Fruit fly (Drosophila melanogaster) whole organism, embryonic: Measurements from ENCODE around the gene Pop4.

Source experiments
- CG10274 ChIP-seq: fragments of 200-800 bp; sonication (Bioruptor generic); optimal IDR thresholded peaks from 3 replicates; lab custom pipeline; 2017; ENCODE audit warnings: missing biosample characterization, mild to moderate bottlenecking, missing genetic modification characterization
- CG10979 ChIP-seq: fragments of 200-800 bp; sonication (Bioruptor generic); optimal IDR thresholded peaks from 2 replicates; lab custom pipeline; 2018; ENCODE audit warnings: missing biosample characterization, mild to moderate bottlenecking, missing genetic modification characterization, moderate library complexity
- CG1233 ChIP-seq: fragments of 200-800 bp; sonication (Bioruptor generic); optimal IDR thresholded peaks from 4 replicates; lab custom pipeline; 2018; ENCODE audit warnings: missing biosample characterization, mild to moderate bottlenecking, missing genetic modification characterization
- CG12391 ChIP-seq: fragments of 200-800 bp; sonication (Bioruptor generic); optimal IDR thresholded peaks from 3 replicates; lab custom pipeline; 2018; ENCODE audit warnings: missing biosample characterization, mild to moderate bottlenecking, missing genetic modification characterization, moderate library complexity
- CG13424 ChIP-seq: fragments of 200-800 bp; sonication (Bioruptor generic); optimal IDR thresholded peaks from 2 replicates; lab custom pipeline; 2019; ENCODE audit warnings: missing biosample characterization, mild to moderate bottlenecking, missing genetic modification characterization, moderate library complexity
- CG13775 ChIP-seq: fragments of 200-800 bp; sonication (Bioruptor generic); optimal IDR thresholded peaks from 3 replicates; lab custom pipeline; 2017; ENCODE audit warnings: missing biosample characterization, mild to moderate bottlenecking, missing genetic modification characterization
- CG14710 ChIP-seq: fragments of 200-800 bp; sonication (Bioruptor generic); optimal IDR thresholded peaks from 3 replicates; lab custom pipeline; 2019; ENCODE audit warnings: missing biosample characterization, mild to moderate bottlenecking, missing genetic modification characterization, moderate library complexity
- CG1602 ChIP-seq: fragments of 200-800 bp; sonication (Bioruptor generic); optimal IDR thresholded peaks from 3 replicates; lab custom pipeline; 2016; ENCODE audit warnings: missing biosample characterization, missing genetic modification characterization
- CG18262 ChIP-seq: fragments of 200-800 bp; optimal IDR thresholded peaks from 3 replicates; lab custom pipeline; 2019; ENCODE audit warnings: missing biosample characterization, mild to moderate bottlenecking, missing genetic modification characterization, moderate library complexity
- CG30020 ChIP-seq: fragments of 200-800 bp; optimal IDR thresholded peaks from 2 replicates; lab custom pipeline; 2019; ENCODE audit warnings: missing biosample characterization, mild to moderate bottlenecking, missing genetic modification characterization, moderate library complexity
- CG3065 ChIP-seq: fragments of 200-800 bp; sonication (Bioruptor generic); optimal IDR thresholded peaks from 2 replicates; lab custom pipeline; 2016; ENCODE audit warnings: missing biosample characterization, missing genetic modification characterization
- CG31388 ChIP-seq: fragments of 200-800 bp; sonication (Bioruptor generic); optimal IDR thresholded peaks from 2 replicates; lab custom pipeline; 2016; ENCODE audit warnings: missing biosample characterization, missing genetic modification characterization
- CG31441 ChIP-seq: fragments of 200-800 bp; sonication (Bioruptor generic); IDR thresholded peaks from 2 replicates; pipeline ENCODE4 v1.3.6; 2022; ENCODE audit warnings: missing biosample characterization, missing genetic modification characterization
- CG3163 ChIP-seq: fragments of 200-800 bp; sonication (Bioruptor generic); optimal IDR thresholded peaks from 3 replicates; lab custom pipeline; 2016; ENCODE audit warnings: missing biosample characterization, missing genetic modification characterization
- CG33213 ChIP-seq: fragments of 200-800 bp; sonication (Bioruptor generic); optimal IDR thresholded peaks from 3 replicates; lab custom pipeline; 2016; ENCODE audit warnings: missing biosample characterization, missing genetic modification characterization
- CG4282 ChIP-seq: fragments of 200-800 bp; sonication (Bioruptor generic); optimal IDR thresholded peaks from 2 replicates; lab custom pipeline; 2016; ENCODE audit warnings: missing biosample characterization, missing genetic modification characterization
- CG4424 ChIP-seq: fragments of 200-800 bp; sonication (Bioruptor generic); optimal IDR thresholded peaks from 3 replicates; lab custom pipeline; 2016; ENCODE audit warnings: missing biosample characterization, missing genetic modification characterization
- CG4730 ChIP-seq: fragments of 200-800 bp; sonication (Bioruptor generic); IDR thresholded peaks from 2 replicates; pipeline ENCODE4 v1.3.6; 2022; ENCODE audit warnings: missing biosample characterization, missing genetic modification characterization
- CG5180 ChIP-seq: fragments of 200-800 bp; sonication (Bioruptor generic); optimal IDR thresholded peaks from 3 replicates; lab custom pipeline; 2017; ENCODE audit warnings: missing biosample characterization, missing genetic modification characterization, mild to moderate bottlenecking, moderate library complexity, missing genetic modification reagents
- CG6272 ChIP-seq: fragments of 200-800 bp; sonication (Bioruptor generic); IDR thresholded peaks from 2 replicates; pipeline ENCODE4 v1.3.6; 2022; ENCODE audit warnings: missing biosample characterization, missing genetic modification characterization
- CG7556 ChIP-seq: fragments of 200-800 bp; sonication (Bioruptor generic); optimal IDR thresholded peaks from 2 replicates; lab custom pipeline; 2017; ENCODE audit warnings: missing biosample characterization, mild to moderate bottlenecking, missing genetic modification characterization
- CG9817 ChIP-seq: fragments of 200-800 bp; sonication (Bioruptor generic); optimal IDR thresholded peaks from 2 replicates; lab custom pipeline; 2018; ENCODE audit warnings: missing biosample characterization, mild to moderate bottlenecking, missing genetic modification characterization, moderate library complexity
- D ChIP-seq, 2 experiments: fragments of 200-800 bp in 1 of 2; fragments of >200 bp in 1 of 2; sonication (Bioruptor generic) in 1 of 2; optimal IDR thresholded peaks; 2 replicates in 1 of 2; 3 replicates in 1 of 2; lab custom pipeline; 2017; ENCODE audit warnings: mild to moderate bottlenecking in 1 of 2, missing biosample characterization in 1 of 2, missing genetic modification characterization in 1 of 2, missing genetic modification reagents in 1 of 2
- Dad ChIP-seq: fragments of 200-800 bp; sonication (Bioruptor generic); optimal IDR thresholded peaks from 3 replicates; lab custom pipeline; 2016; ENCODE audit warnings: missing biosample characterization, missing genetic modification characterization
- Dek ChIP-seq: fragments of 200-800 bp; sonication (Bioruptor generic); optimal IDR thresholded peaks from 3 replicates; lab custom pipeline; 2019; ENCODE audit warnings: missing biosample characterization, mild to moderate bottlenecking, missing genetic modification characterization, moderate library complexity
- Drgx ChIP-seq: fragments of 200-800 bp; sonication (Bioruptor generic); IDR thresholded peaks from 2 replicates; pipeline ENCODE4 v1.3.6; 2022; ENCODE audit warnings: missing biosample characterization, missing genetic modification characterization
- E2f1 ChIP-seq: fragments of 200-800 bp; sonication (Bioruptor generic); IDR thresholded peaks from 2 replicates; pipeline ENCODE4 v1.3.6; 2022; ENCODE audit warnings: missing biosample characterization, missing genetic modification characterization
- Ets65A ChIP-seq: fragments of 200-800 bp; sonication (Bioruptor generic); peaks from one replicate; lab custom pipeline; 2016; ENCODE audit warnings: missing biosample characterization, missing genetic modification characterization
- Hand ChIP-seq: fragments of 200-800 bp; sonication (Bioruptor generic); optimal IDR thresholded peaks from 2 replicates; lab custom pipeline; 2017; ENCODE audit warnings: mild to moderate bottlenecking, missing biosample characterization, missing genetic modification reagents, missing genetic modification characterization
- HmgD ChIP-seq: fragments of 200-800 bp; sonication (Bioruptor generic); optimal IDR thresholded peaks from 3 replicates; lab custom pipeline; 2016; ENCODE audit warnings: missing biosample characterization, missing genetic modification characterization
- Lhr ChIP-seq: fragments of 200-800 bp; sonication (Bioruptor generic); optimal IDR thresholded peaks from 3 replicates; lab custom pipeline; 2017; ENCODE audit warnings: mild to moderate bottlenecking, missing biosample characterization, missing genetic modification reagents, missing genetic modification characterization
- Lim3 ChIP-seq: fragments of 200-800 bp; sonication (Bioruptor generic); IDR thresholded peaks from 2 replicates; pipeline ENCODE4 v1.3.6; 2022; ENCODE audit warnings: missing biosample characterization, missing genetic modification characterization
- Myb ChIP-seq: fragments of 200-800 bp; sonication (Bioruptor generic); optimal IDR thresholded peaks from 2 replicates; lab custom pipeline; 2016; ENCODE audit warnings: missing biosample characterization, missing genetic modification characterization
- Ravus ChIP-seq: fragments of 200-800 bp; sonication (Bioruptor generic); IDR thresholded peaks from 2 replicates; pipeline ENCODE4 v1.3.6; 2022; ENCODE audit warnings: missing biosample characterization, missing genetic modification characterization
- Xrp1 ChIP-seq: fragments of 200-800 bp; sonication (Bioruptor generic); IDR thresholded peaks from 2 replicates; pipeline ENCODE4 v1.3.6; 2022; ENCODE audit warnings: missing biosample characterization, missing genetic modification characterization
- ac ChIP-seq: fragments of 200-800 bp; sonication (Bioruptor generic); optimal IDR thresholded peaks from 3 replicates; lab custom pipeline; 2017; ENCODE audit warnings: missing biosample characterization, mild to moderate bottlenecking, missing genetic modification characterization
- az2 ChIP-seq: fragments of 200-800 bp; sonication (Bioruptor generic); optimal IDR thresholded peaks from 3 replicates; lab custom pipeline; 2016; ENCODE audit warnings: missing biosample characterization, missing genetic modification characterization
- bcd ChIP-seq: fragments of 200-800 bp; sonication (Bioruptor generic); optimal IDR thresholded peaks from 2 replicates; lab custom pipeline; 2017; ENCODE audit warnings: missing biosample characterization, mild to moderate bottlenecking, missing genetic modification characterization
- bsh ChIP-seq, 2 experiments: fragments of 200-800 bp; sonication (Bioruptor generic); optimal IDR thresholded peaks; 2 replicates each; lab custom pipeline; 2017 to 2018; ENCODE audit warnings: mild to moderate bottlenecking in 2 of 2, missing biosample characterization in 2 of 2, missing genetic modification characterization in 2 of 2, moderate library complexity in 1 of 2
- cato ChIP-seq: fragments of 200-800 bp; sonication (Bioruptor generic); optimal IDR thresholded peaks from 2 replicates; lab custom pipeline; 2016; ENCODE audit warnings: missing biosample characterization, missing genetic modification characterization, borderline replicate concordance
- chn ChIP-seq: fragments of 200-800 bp; sonication (Bioruptor generic); optimal IDR thresholded peaks from 2 replicates; lab custom pipeline; 2016; ENCODE audit warnings: missing biosample characterization, missing genetic modification characterization
- dmrt99B ChIP-seq: fragments of 200-800 bp; sonication (Bioruptor generic); optimal IDR thresholded peaks from 2 replicates; lab custom pipeline; 2018; ENCODE audit warnings: missing biosample characterization, mild to moderate bottlenecking, missing genetic modification characterization, moderate library complexity
- fd102C ChIP-seq: fragments of 200-800 bp; sonication (Bioruptor generic); optimal IDR thresholded peaks from 2 replicates; lab custom pipeline; 2018; ENCODE audit warnings: missing biosample characterization, mild to moderate bottlenecking, missing genetic modification characterization, moderate library complexity
- fd64A ChIP-seq: fragments of 200-800 bp; sonication (Bioruptor generic); optimal IDR thresholded peaks from 3 replicates; lab custom pipeline; 2018; ENCODE audit warnings: missing biosample characterization, mild to moderate bottlenecking, missing genetic modification characterization
- fd96Cb ChIP-seq: fragments of 200-800 bp; sonication (Bioruptor generic); optimal IDR thresholded peaks from 2 replicates; lab custom pipeline; 2018; ENCODE audit warnings: missing biosample characterization, mild to moderate bottlenecking, missing genetic modification characterization, moderate library complexity
- sc ChIP-seq, 3 experiments: fragments of >200 bp in 2 of 3; fragments of 200-800 bp in 1 of 3; sonication (Bioruptor generic) in 1 of 3; optimal IDR thresholded peaks; 2 replicates in 2 of 3; 3 replicates in 1 of 3; lab custom pipeline; 2017; ENCODE audit warnings: mild to moderate bottlenecking in 1 of 3, missing biosample characterization in 1 of 3, missing genetic modification characterization in 1 of 3, missing genetic modification reagents in 1 of 3
- seq ChIP-seq: fragments of 200-800 bp; sonication (Bioruptor generic); IDR thresholded peaks from 2 replicates; pipeline ENCODE4 v1.3.6; 2022; ENCODE audit warnings: missing biosample characterization, missing genetic modification characterization
- trem ChIP-seq: fragments of 200-800 bp; optimal IDR thresholded peaks from 3 replicates; lab custom pipeline; 2019; ENCODE audit warnings: missing biosample characterization, mild to moderate bottlenecking, missing genetic modification characterization, moderate library complexity
- tup ChIP-seq: fragments of 200-800 bp; sonication (Bioruptor generic); optimal IDR thresholded peaks from 2 replicates; lab custom pipeline; 2016; ENCODE audit warnings: missing biosample characterization, mild to moderate bottlenecking, missing genetic modification characterization, moderate library complexity
- yki ChIP-seq: fragments of >200 bp; optimal IDR thresholded peaks from 3 replicates; lab custom pipeline; 2018
- zfh2 ChIP-seq: fragments of 200-800 bp; sonication (Bioruptor generic); optimal IDR thresholded peaks from 2 replicates; lab custom pipeline; 2016; ENCODE audit warnings: missing biosample characterization, missing genetic modification characterization

Gene Pop4

DNA sequence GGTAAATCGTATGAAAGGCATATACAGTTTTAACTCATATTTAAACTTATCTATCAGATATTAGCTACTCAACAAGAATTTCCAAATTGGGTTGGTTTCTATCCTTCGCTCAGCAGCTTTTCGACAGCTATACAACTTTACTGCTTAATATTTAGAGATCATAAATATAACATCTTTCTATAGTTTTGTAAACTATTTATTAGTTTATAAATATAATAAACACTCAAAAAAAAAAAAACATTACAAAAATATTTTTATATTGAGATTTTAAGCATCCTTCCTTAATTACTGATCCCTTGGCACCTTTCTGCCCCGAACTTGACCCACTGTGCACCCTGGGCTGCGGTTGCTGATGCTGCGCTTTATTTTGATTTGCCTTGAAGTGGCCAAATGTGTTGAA lies 25.5 kb downstream of the Pop4 start:
- TF ChIP-seq CG1602, result peak; percentile 4
- TF ChIP-seq Dek (tag; lab: Kevin White, UChicago), result no peak
- no peak for TF ChIP-seq Drgx (GFP tag; lab: Robert Waterston, UW)
- TF ChIP-seq Hand, result no peak
- TF ChIP-seq CG4424 (GFP tag; lab: Kevin White, UChicago), result peak; percentile 66
- no peak for TF ChIP-seq CG5180
- TF ChIP-seq CG31441 (GFP tag; lab: Robert Waterston, UW), result peak; percentile 60
- no peak for TF ChIP-seq CG13424 (tag; lab: Kevin White, UChicago)
- peak; percentile 52 for TF ChIP-seq fd96Cb (tag; lab: Kevin White, UChicago)
- no peak for TF ChIP-seq CG31388 (GFP tag; lab: Kevin White, UChicago)
- no peak for TF ChIP-seq Ets65A (GFP tag; lab: Kevin White, UChicago)
- TF ChIP-seq CG13775 (GFP tag; lab: Kevin White, UChicago), result peak; percentile 25
- no peak for TF ChIP-seq Dad (GFP tag; lab: Kevin White, UChicago)
- peak in 1 of 2 experiments; percentile 37 for TF ChIP-seq bsh (GFP tag; optimal IDR thresholded peaks at IDR 0.05; lab: Kevin White, UChicago)
- peak; percentile 3 for TF ChIP-seq bcd (GFP tag; lab: Kevin White, UChicago)
- no peak for TF ChIP-seq CG4730 (GFP tag; lab: Robert Waterston, UW)
- no peak for TF ChIP-seq Lim3 (GFP tag; lab: Robert Waterston, UW)
- peak; percentile 23 for TF ChIP-seq CG1233 (GFP tag; lab: Kevin White, UChicago)
- peak; percentile 0 for TF ChIP-seq trem (tag; lab: Kevin White, UChicago)
- no peak for TF ChIP-seq cato (GFP tag; lab: Kevin White, UChicago)
- peak; percentile 69 for TF ChIP-seq CG10979 (tag; lab: Kevin White, UChicago)
- TF ChIP-seq CG12391 (tag; lab: Kevin White, UChicago), result peak; percentile 36
- TF ChIP-seq CG4282 (GFP tag; lab: Kevin White, UChicago), result no peak
- TF ChIP-seq tup (GFP tag; lab: Kevin White, UChicago), result no peak
- no peak for TF ChIP-seq chn (GFP tag; lab: Kevin White, UChicago)
- no peak for TF ChIP-seq D (optimal IDR thresholded peaks at IDR 0.05; lab: Kevin White, UChicago)
- peak; percentile 48 for TF ChIP-seq D (GFP tag; optimal IDR thresholded peaks at IDR 0.05; lab: Kevin White, UChicago)
- TF ChIP-seq seq (GFP tag; lab: Robert Waterston, UW), result no peak
- TF ChIP-seq CG18262, result peak; percentile 76
- no peak for TF ChIP-seq HmgD (GFP tag; lab: Kevin White, UChicago)
- TF ChIP-seq CG10274 (GFP tag; lab: Kevin White, UChicago), result no peak
- no peak for TF ChIP-seq sc (optimal IDR thresholded peaks at IDR 0.05; lab: Kevin White, UChicago)
- TF ChIP-seq sc (GFP tag; optimal IDR thresholded peaks at IDR 0.05; lab: Kevin White, UChicago), result no peak
- no peak for TF ChIP-seq fd64A (GFP tag; lab: Kevin White, UChicago)
- TF ChIP-seq ac (GFP tag; lab: Kevin White, UChicago), result no peak
- peak; percentile 15 for TF ChIP-seq CG7556 (GFP tag; lab: Kevin White, UChicago)
- TF ChIP-seq CG3163 (GFP tag; lab: Kevin White, UChicago), result no peak
- no peak for TF ChIP-seq CG9817
- TF ChIP-seq E2f1, result no peak
- peak; percentile 42 for TF ChIP-seq dmrt99B (tag; lab: Kevin White, UChicago)
- no peak for TF ChIP-seq zfh2 (GFP tag; lab: Kevin White, UChicago)
- no peak for TF ChIP-seq CG33213
- TF ChIP-seq CG3065 (GFP tag; lab: Kevin White, UChicago), result no peak
- TF ChIP-seq Lhr (GFP tag; lab: Kevin White, UChicago), result no peak
- TF ChIP-seq Ravus (GFP tag; lab: Robert Waterston, UW), result no peak
- no peak for TF ChIP-seq fd102C
- TF ChIP-seq CG14710 (tag; lab: Kevin White, UChicago), result peak; percentile 52
- TF ChIP-seq CG30020 (tag; lab: Kevin White, UChicago), result no peak
- peak; percentile 21 for TF ChIP-seq az2
- TF ChIP-seq Xrp1 (GFP tag; lab: Robert Waterston, UW), result peak; percentile 46; the same call in 1 of the 2 replicates
- TF ChIP-seq Myb (GFP tag; lab: Kevin White, UChicago), result no peak
- no peak for TF ChIP-seq yki (lab: Kevin White, UChicago)
- no peak for TF ChIP-seq CG6272 (GFP tag; lab: Robert Waterston, UW)
